Fruit fly (Drosophila melanogaster): ENCODE results near the gene jvl.

DNA sequence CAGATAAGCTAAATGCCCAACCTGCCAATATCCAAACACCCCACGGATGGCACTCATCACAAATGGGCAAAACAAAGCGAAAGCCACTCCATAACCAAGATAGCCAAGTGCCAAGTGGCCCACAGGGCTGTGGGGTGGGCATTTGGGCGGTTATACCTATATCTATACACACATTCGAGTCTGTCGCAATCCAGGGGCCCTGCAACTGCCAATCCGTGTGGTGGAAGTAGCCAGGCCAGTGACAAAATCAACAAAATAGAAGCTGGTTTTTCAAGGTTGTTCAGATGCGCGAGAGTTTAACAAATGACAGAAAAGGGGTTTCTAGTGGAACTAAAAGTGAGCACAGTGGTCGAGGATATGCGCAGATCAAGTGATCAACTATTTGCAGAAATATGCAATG lies 46.3 kb upstream of the jvl start:
- TF ChIP-seq CG2202 (tag; optimal IDR thresholded peaks at IDR 0.05) (no peak), usp (GFP tag; optimal IDR thresholded peaks at IDR 0.05) (no peak), knrl (GFP tag; IDR thresholded peaks at IDR 0.05; ENCODE audit: partially characterized antibody) (no peak)

All from whole organism, embryonic.